Worm (Caenorhabditis elegans) whole organism, L4 larva: ENCODE results near the gene srh-59.

Source experiments
- F26F4.8 ChIP-seq: fragments of 200-800 bp; sonication (Bioruptor generic); conservative IDR thresholded peaks from 2 replicates; pipeline ENCODE4 v1.3.6; 2022; ENCODE audit warnings: missing genetic modification characterization, missing compliant biosample characterization
- F49E8.2 ChIP-seq: sonication (generic microtip); optimal IDR thresholded peaks from 2 replicates; lab custom pipeline; 2016; ENCODE audit warnings: missing compliant biosample characterization, mild to moderate bottlenecking, missing genetic modification characterization, borderline replicate concordance
- ceh-82 ChIP-seq: sonication (generic microtip); optimal IDR thresholded peaks from 2 replicates; lab custom pipeline; 2017; ENCODE audit warnings: missing biosample characterization, missing genetic modification characterization
- ces-1 ChIP-seq: fragments of 150-350 bp; sonication (generic microtip); optimal IDR thresholded peaks from 4 replicates; lab custom pipeline; 2014; ENCODE audit warnings: missing biosample characterization, missing genetic modification reagents, missing genetic modification characterization
- dpl-1 ChIP-seq: fragments of 150-350 bp; optimal IDR thresholded peaks from 2 replicates; lab custom pipeline; 2014; ENCODE audit warnings: missing biosample characterization, missing genetic modification reagents, missing genetic modification characterization
- dve-1 ChIP-seq: sonication (generic microtip); optimal IDR thresholded peaks from 2 replicates; lab custom pipeline; 2017; ENCODE audit warnings: antibody characterized with exemption, mild to moderate bottlenecking, missing genetic modification characterization, missing compliant biosample characterization; ENCODE audit not compliant: insufficient read depth
- egl-43 ChIP-seq: fragments of 200-800 bp; sonication (Bioruptor generic); IDR thresholded peaks from 2 replicates; pipeline ENCODE4 v1.3.6; 2022; ENCODE audit warnings: missing genetic modification reagents, missing genetic modification characterization, missing compliant biosample characterization
- lim-7 ChIP-seq: fragments of 200-800 bp; sonication (Bioruptor generic); IDR thresholded peaks from 2 replicates; pipeline ENCODE4 v1.3.6; 2022; ENCODE audit warnings: missing genetic modification characterization, missing compliant biosample characterization
- lin-15B ChIP-seq: fragments of 150-350 bp; sonication (generic microtip); optimal IDR thresholded peaks from 3 replicates; lab custom pipeline; 2014; ENCODE audit warnings: missing biosample characterization, missing genetic modification characterization
- lsy-2 ChIP-seq, 2 experiments: fragments of 150-350 bp in 1 of 2; sonication (generic microtip) in 1 of 2; optimal IDR thresholded peaks; 2 replicates each; lab custom pipeline; 2014 to 2017; ENCODE audit warnings: missing biosample characterization in 2 of 2, missing genetic modification characterization in 2 of 2
- nhr-11 ChIP-seq: fragments of 150-350 bp; optimal IDR thresholded peaks from 2 replicates; lab custom pipeline; 2014; ENCODE audit warnings: missing biosample characterization, missing genetic modification characterization
- pqm-1 ChIP-seq: sonication (generic microtip); optimal IDR thresholded peaks from 2 replicates; lab custom pipeline; 2017; ENCODE audit warnings: missing biosample characterization, missing genetic modification characterization
- snpc-4 ChIP-seq: fragments of 150-350 bp; optimal IDR thresholded peaks from 2 replicates; lab custom pipeline; 2014; ENCODE audit warnings: missing biosample characterization, missing genetic modification characterization

ce11 chrII:3626872-3627271, 45.0 kb downstream of the srh-59 start, which contains the start of gene M151.3:
- TF ChIP-seq dve-1 (tag; lab: Kevin White, UChicago) = no peak
- no peak for TF ChIP-seq lin-15B
- TF ChIP-seq snpc-4 (tag; lab: Kevin White, UChicago) = no peak
- no peak for TF ChIP-seq pqm-1 (tag; lab: Kevin White, UChicago)
- TF ChIP-seq F49E8.2 = no peak
- no peak for TF ChIP-seq F26F4.8
- TF ChIP-seq ceh-82 (tag; lab: Kevin White, UChicago) = no peak
- TF ChIP-seq lim-7 (GFP tag; lab: Robert Waterston, UW) = no peak
- TF ChIP-seq lsy-2 (tag; optimal IDR thresholded peaks at IDR 0.05; lab: Kevin White, UChicago) = no peak
- no peak for TF ChIP-seq nhr-11
- no peak for TF ChIP-seq dpl-1 (GFP tag; lab: Kevin White, UChicago)
- TF ChIP-seq egl-43 = no peak
- TF ChIP-seq ces-1 = no peak
